Fruit fly (Drosophila melanogaster): ENCODE results near the gene CG5122.
A peak's percentile ranks its signal among the peaks of the same experiment; 100 is the strongest.

CG5122 gene

DNA sequence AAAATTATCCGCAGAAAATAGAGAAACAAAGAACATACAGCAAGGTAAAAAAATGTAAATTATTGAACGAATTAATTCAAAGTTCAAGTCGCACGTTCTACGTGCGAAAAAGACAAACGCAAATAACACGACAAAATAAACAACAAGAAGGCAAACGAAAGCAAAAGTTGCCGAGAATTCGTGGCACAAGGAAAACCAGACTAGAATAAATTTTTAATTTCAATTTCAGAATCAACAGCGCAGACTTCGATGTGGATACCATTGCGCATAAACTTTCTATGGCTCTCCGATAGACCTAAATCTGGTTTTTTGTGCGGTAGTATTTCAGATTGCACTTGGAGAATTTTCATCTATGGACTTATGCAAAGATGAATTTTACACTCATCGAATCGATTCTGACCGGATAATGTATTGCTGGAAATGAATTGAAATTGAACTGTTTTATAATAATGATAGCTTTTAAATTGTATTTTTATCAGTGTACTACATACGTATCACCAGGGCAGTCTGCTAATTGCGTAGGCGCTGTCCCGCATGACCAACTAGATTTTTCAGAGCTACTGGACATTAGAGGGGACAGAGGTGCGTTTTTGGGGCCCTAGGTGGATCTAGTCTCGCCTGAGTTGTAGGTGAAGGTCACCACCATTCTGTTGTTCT lies 46.8 kb upstream of the CG5122 start (continued):
- peak; percentile 8 for TF ChIP-seq pzg (GFP tag; optimal IDR thresholded peaks at IDR 0.05)
- TF ChIP-seq ssp (GFP tag; IDR thresholded peaks at IDR 0.05), result peak; percentile 79
- peak; percentile 54 for TF ChIP-seq NC2β (GFP tag; optimal IDR thresholded peaks at IDR 0.05)
- TF ChIP-seq dati (GFP tag; IDR thresholded peaks at IDR 0.05), result peak; percentile 47; the same call in 1 of the 2 replicates
- peak; percentile 86 for TF ChIP-seq NfI (GFP tag; optimal IDR thresholded peaks at IDR 0.05)
- peak; percentile 83 for TF ChIP-seq org-1 (GFP tag; optimal IDR thresholded peaks at IDR 0.05)
- peak; percentile 92 for TF ChIP-seq fd3F (GFP tag; optimal IDR thresholded peaks at IDR 0.05)
- TF ChIP-seq fd64A (GFP tag; optimal IDR thresholded peaks at IDR 0.05), result peak; percentile 1
- peak; percentile 80 for TF ChIP-seq ems (GFP tag; optimal IDR thresholded peaks at IDR 0.05)
- TF ChIP-seq Hmr (GFP tag; optimal IDR thresholded peaks at IDR 0.05), result peak; percentile 95
- peak; percentile 51 for TF ChIP-seq CG4617 (GFP tag; optimal IDR thresholded peaks at IDR 0.05; ENCODE audit: borderline replicate concordance)
- no peak for TF ChIP-seq CG7745 (tag; optimal IDR thresholded peaks at IDR 0.05)
- TF ChIP-seq CG8089 (GFP tag; optimal IDR thresholded peaks at IDR 0.05), result peak; percentile 56
- TF ChIP-seq CG12219 (GFP tag; optimal IDR thresholded peaks at IDR 0.05), result peak; percentile 70
- 0 out of 3 replicates have a peak, but pooled peaks have one; percentile 16 for TF ChIP-seq z (GFP tag; IDR thresholded peaks at IDR 0.05)
- peak; percentile 76 for TF ChIP-seq Rx (GFP tag; IDR thresholded peaks at IDR 0.05)
- peak; percentile 68 for TF ChIP-seq crol (GFP tag; IDR thresholded peaks at IDR 0.05)
- TF ChIP-seq gcm (GFP tag; optimal IDR thresholded peaks at IDR 0.05), result no peak
- peak in 1 of 2 experiments; percentile 33 for TF ChIP-seq eve (GFP tag; optimal IDR thresholded peaks at IDR 0.05)
- no peak for TF ChIP-seq ac (GFP tag; optimal IDR thresholded peaks at IDR 0.05)
- peak; percentile 69 for TF ChIP-seq CG13123 (GFP tag; optimal IDR thresholded peaks at IDR 0.05)
- TF ChIP-seq HLHmδ (GFP tag; optimal IDR thresholded peaks at IDR 0.05), result no peak
- peak; percentile 71 for TF ChIP-seq CG7928 (GFP tag; optimal IDR thresholded peaks at IDR 0.05)
- TF ChIP-seq luna (GFP tag; optimal IDR thresholded peaks at IDR 0.05), result peak; percentile 90
- TF ChIP-seq sqz (GFP tag; optimal IDR thresholded peaks at IDR 0.05), result peak; percentile 2
- TF ChIP-seq gro (GFP tag; optimal IDR thresholded peaks at IDR 0.05), result peak; percentile 96
- peak in 1 of 2 experiments; percentile 14 for TF ChIP-seq crp (GFP tag; optimal IDR thresholded peaks at IDR 0.05)
- TF ChIP-seq CG6765 (GFP tag; optimal IDR thresholded peaks at IDR 0.05), result peak; percentile 80
- peak; percentile 86 for TF ChIP-seq Hsf (GFP tag; optimal IDR thresholded peaks at IDR 0.05)
- peak; percentile 84 for TF ChIP-seq zfh1 (GFP tag; IDR thresholded peaks at IDR 0.05)
- TF ChIP-seq Atf-2 (GFP tag; optimal IDR thresholded peaks at IDR 0.05), result peak; percentile 77
- peak; percentile 90 for TF ChIP-seq klu (GFP tag; IDR thresholded peaks at IDR 0.05)
- no peak for TF ChIP-seq dmrt11E (tag; optimal IDR thresholded peaks at IDR 0.05)
- TF ChIP-seq CG14860 (GFP tag; IDR thresholded peaks at IDR 0.05; ENCODE audit: partially characterized antibody), result no peak
- peak; percentile 86 for TF ChIP-seq CG9609 (GFP tag; optimal IDR thresholded peaks at IDR 0.05)
- TF ChIP-seq Mrtf (GFP tag; IDR thresholded peaks at IDR 0.05), result peak; percentile 90
- TF ChIP-seq shn (GFP tag; optimal IDR thresholded peaks at IDR 0.05), result peak; percentile 85
- peak; percentile 78 for TF ChIP-seq NK7.1 (GFP tag; optimal IDR thresholded peaks at IDR 0.05)
- TF ChIP-seq Gug (GFP tag; IDR thresholded peaks at IDR 0.05), result peak; percentile 88; the same call in 2 of the 4 replicates
- TF ChIP-seq CG14014 (GFP tag; IDR thresholded peaks at IDR 0.05), result peak; percentile 93
- TF ChIP-seq mld (GFP tag; IDR thresholded peaks at IDR 0.05; ENCODE audit: partially characterized antibody), result no peak
- TF ChIP-seq CG11723 (GFP tag; optimal IDR thresholded peaks at IDR 0.05), result peak; percentile 32
